Fruit fly (Drosophila melanogaster) whole organism, embryonic: ENCODE results near the gene Frmd5.

Source experiments
- Atf3 ChIP-seq: fragments of 200-800 bp; sonication (Bioruptor generic); optimal IDR thresholded peaks from 3 replicates; lab custom pipeline; 2016; ENCODE audit warnings: missing biosample characterization, missing genetic modification characterization
- Bdp1 ChIP-seq: fragments of 200-800 bp; sonication (Bioruptor generic); optimal IDR thresholded peaks from 3 replicates; lab custom pipeline; 2016; ENCODE audit warnings: missing biosample characterization, missing genetic modification characterization
- CG11085 ChIP-seq: fragments of 200-800 bp; sonication (Bioruptor generic); IDR thresholded peaks from 2 replicates; pipeline ENCODE4 v1.3.6; 2022; ENCODE audit warnings: missing biosample characterization, missing genetic modification characterization
- CG11247 ChIP-seq: fragments of 200-800 bp; sonication (Bioruptor generic); IDR thresholded peaks from 2 replicates; pipeline ENCODE4 v1.3.6; 2022; ENCODE audit warnings: missing biosample characterization, missing genetic modification characterization
- CG11456 ChIP-seq: fragments of 200-800 bp; sonication (Bioruptor generic); IDR thresholded peaks from 3 replicates; pipeline ENCODE4 v1.3.6; 2022; ENCODE audit warnings: missing biosample characterization, missing genetic modification characterization
- CG13424 ChIP-seq: fragments of 200-800 bp; sonication (Bioruptor generic); optimal IDR thresholded peaks from 2 replicates; lab custom pipeline; 2019; ENCODE audit warnings: missing biosample characterization, mild to moderate bottlenecking, missing genetic modification characterization, moderate library complexity
- CG13775 ChIP-seq: fragments of 200-800 bp; sonication (Bioruptor generic); optimal IDR thresholded peaks from 3 replicates; lab custom pipeline; 2017; ENCODE audit warnings: missing biosample characterization, mild to moderate bottlenecking, missing genetic modification characterization
- CG14860 ChIP-seq: fragments of 200-800 bp; sonication (Bioruptor generic); IDR thresholded peaks from 3 replicates; pipeline ENCODE4 v1.3.6; 2022; ENCODE audit warnings: missing biosample characterization, missing genetic modification characterization; ENCODE audit not compliant: partially characterized antibody
- CG15073 ChIP-seq: fragments of 200-800 bp; sonication (Bioruptor generic); optimal IDR thresholded peaks from 2 replicates; lab custom pipeline; 2016; ENCODE audit warnings: missing biosample characterization, missing genetic modification characterization
- CG18764 ChIP-seq: fragments of 200-800 bp; sonication (Bioruptor generic); optimal IDR thresholded peaks from 3 replicates; lab custom pipeline; 2016; ENCODE audit warnings: missing biosample characterization, missing genetic modification characterization
- CG2199 ChIP-seq: fragments of 200-800 bp; sonication (Bioruptor generic); IDR thresholded peaks from 3 replicates; pipeline ENCODE4 v1.3.6; 2022; ENCODE audit warnings: missing biosample characterization, missing genetic modification characterization
- CG2202 ChIP-seq: fragments of 200-800 bp; sonication (Bioruptor generic); optimal IDR thresholded peaks from 2 replicates; lab custom pipeline; 2018; ENCODE audit warnings: missing biosample characterization, mild to moderate bottlenecking, missing genetic modification characterization
- CG32767 ChIP-seq: fragments of 200-800 bp; sonication (Bioruptor generic); IDR thresholded peaks from 2 replicates; pipeline ENCODE4 v1.3.6; 2022; ENCODE audit warnings: missing biosample characterization, missing genetic modification characterization
- CG32772 ChIP-seq: fragments of 200-800 bp; sonication (Bioruptor generic); IDR thresholded peaks from 2 replicates; pipeline ENCODE4 v1.3.6; 2022; ENCODE audit warnings: missing biosample characterization, missing genetic modification characterization
- CG6813 ChIP-seq: fragments of 200-800 bp; sonication (Bioruptor generic); optimal IDR thresholded peaks from 2 replicates; lab custom pipeline; 2017; ENCODE audit warnings: missing biosample characterization, missing genetic modification characterization, mild to moderate bottlenecking, moderate library complexity, missing genetic modification reagents
- CG8765 ChIP-seq: fragments of 200-800 bp; sonication (Bioruptor generic); IDR thresholded peaks from 2 replicates; pipeline ENCODE4 v1.3.6; 2022; ENCODE audit warnings: missing biosample characterization, missing genetic modification characterization
- CTCF ChIP-seq: fragments of 200-800 bp; sonication (Bioruptor generic); optimal IDR thresholded peaks from 2 replicates; lab custom pipeline; 2017; ENCODE audit warnings: missing biosample characterization, mild to moderate bottlenecking, missing genetic modification characterization, moderate library complexity
- Dip3 ChIP-seq: fragments of 200-800 bp; sonication (Bioruptor generic); optimal IDR thresholded peaks from 3 replicates; lab custom pipeline; 2016; ENCODE audit warnings: missing biosample characterization, missing genetic modification characterization
- E2f1 ChIP-seq: fragments of 200-800 bp; sonication (Bioruptor generic); IDR thresholded peaks from 2 replicates; pipeline ENCODE4 v1.3.6; 2022; ENCODE audit warnings: missing biosample characterization, missing genetic modification characterization
- Gsc ChIP-seq: fragments of 200-800 bp; sonication (Bioruptor generic); IDR thresholded peaks from 2 replicates; pipeline ENCODE4 v1.3.6; 2022; ENCODE audit warnings: missing biosample characterization, missing genetic modification characterization
- Hand ChIP-seq: fragments of 200-800 bp; sonication (Bioruptor generic); optimal IDR thresholded peaks from 2 replicates; lab custom pipeline; 2017; ENCODE audit warnings: mild to moderate bottlenecking, missing biosample characterization, missing genetic modification reagents, missing genetic modification characterization
- Hmr ChIP-seq: fragments of 200-800 bp; sonication (Bioruptor generic); optimal IDR thresholded peaks from 3 replicates; lab custom pipeline; 2017; ENCODE audit warnings: mild to moderate bottlenecking, missing biosample characterization, missing genetic modification reagents, missing genetic modification characterization
- Hr51 ChIP-seq, 2 experiments: fragments of 200-800 bp; sonication (Bioruptor generic); optimal IDR thresholded peaks; 2 replicates in 1 of 2; 3 replicates in 1 of 2; lab custom pipeline; 2016 to 2018; ENCODE audit warnings: missing biosample characterization in 2 of 2, missing genetic modification characterization in 2 of 2, mild to moderate bottlenecking in 1 of 2, moderate library complexity in 1 of 2
- Hr78 ChIP-seq, 2 experiments: fragments of 200-800 bp in 1 of 2; fragments of >200 bp in 1 of 2; sonication (Bioruptor generic) in 1 of 2; optimal IDR thresholded peaks; 2 replicates each; lab custom pipeline; 2017 to 2019; ENCODE audit warnings: missing biosample characterization in 2 of 2, missing genetic modification characterization in 2 of 2, mild to moderate bottlenecking in 1 of 2, moderate library complexity in 1 of 2
- Kr ChIP-seq: fragments of 200-800 bp; sonication (Bioruptor generic); optimal IDR thresholded peaks from 2 replicates; lab custom pipeline; 2017; ENCODE audit warnings: missing biosample characterization, mild to moderate bottlenecking, missing genetic modification characterization
- Lhr ChIP-seq: fragments of 200-800 bp; sonication (Bioruptor generic); optimal IDR thresholded peaks from 3 replicates; lab custom pipeline; 2017; ENCODE audit warnings: mild to moderate bottlenecking, missing biosample characterization, missing genetic modification reagents, missing genetic modification characterization
- Mad ChIP-seq: fragments of 200-800 bp; sonication (Bioruptor generic); optimal IDR thresholded peaks from 2 replicates; lab custom pipeline; 2016; ENCODE audit warnings: missing biosample characterization, missing genetic modification characterization
- Neu2 ChIP-seq: fragments of 200-800 bp; sonication (Bioruptor generic); optimal IDR thresholded peaks from 3 replicates; lab custom pipeline; 2016; ENCODE audit warnings: missing biosample characterization, missing genetic modification characterization, borderline replicate concordance
- Nf-YA ChIP-seq: fragments of 200-800 bp; sonication (Bioruptor generic); IDR thresholded peaks from 2 replicates; pipeline ENCODE4 v1.3.6; 2022; ENCODE audit warnings: missing biosample characterization, missing genetic modification characterization
- Ptx1 ChIP-seq: fragments of 200-800 bp; sonication (Bioruptor generic); IDR thresholded peaks from 2 replicates; pipeline ENCODE4 v1.3.6; 2022; ENCODE audit warnings: missing biosample characterization, missing genetic modification characterization
- Sry-β ChIP-seq: fragments of 200-800 bp; sonication (Bioruptor generic); optimal IDR thresholded peaks from 2 replicates; lab custom pipeline; 2018; ENCODE audit warnings: missing biosample characterization, mild to moderate bottlenecking, missing genetic modification characterization, moderate library complexity
- bcd ChIP-seq: fragments of 200-800 bp; sonication (Bioruptor generic); optimal IDR thresholded peaks from 2 replicates; lab custom pipeline; 2017; ENCODE audit warnings: missing biosample characterization, mild to moderate bottlenecking, missing genetic modification characterization
- bsh ChIP-seq, 2 experiments: fragments of 200-800 bp; sonication (Bioruptor generic); optimal IDR thresholded peaks; 2 replicates each; lab custom pipeline; 2017 to 2018; ENCODE audit warnings: mild to moderate bottlenecking in 2 of 2, missing biosample characterization in 2 of 2, missing genetic modification characterization in 2 of 2, moderate library complexity in 1 of 2
- corto ChIP-seq: fragments of 200-800 bp; sonication (Bioruptor generic); optimal IDR thresholded peaks from 2 replicates; lab custom pipeline; 2016; ENCODE audit warnings: missing biosample characterization, mild to moderate bottlenecking, missing genetic modification characterization, moderate library complexity
- cwo ChIP-seq: fragments of 200-800 bp; sonication (Bioruptor generic); optimal IDR thresholded peaks from 3 replicates; lab custom pipeline; 2017; ENCODE audit warnings: missing biosample characterization, missing genetic modification characterization, mild to moderate bottlenecking, moderate library complexity, missing genetic modification reagents
- da ChIP-seq: fragments of 200-800 bp; sonication (Bioruptor generic); optimal IDR thresholded peaks from 2 replicates; lab custom pipeline; 2016; ENCODE audit warnings: missing biosample characterization, missing genetic modification characterization
- exex ChIP-seq: fragments of 200-800 bp; sonication (Bioruptor generic); optimal IDR thresholded peaks from 4 replicates; lab custom pipeline; 2018; ENCODE audit warnings: missing biosample characterization, mild to moderate bottlenecking, missing genetic modification characterization, moderate library complexity
- fru ChIP-seq: fragments of >200 bp; optimal IDR thresholded peaks from 2 replicates; lab custom pipeline; 2017
- grau ChIP-seq: fragments of 200-800 bp; optimal IDR thresholded peaks from 3 replicates; lab custom pipeline; 2019; ENCODE audit warnings: missing biosample characterization, mild to moderate bottlenecking, missing genetic modification characterization, moderate library complexity
- gt ChIP-seq: fragments of 200-800 bp; sonication (Bioruptor generic); IDR thresholded peaks from 2 replicates; pipeline ENCODE4 v1.3.6; 2022; ENCODE audit warnings: missing biosample characterization, missing genetic modification characterization
- hb ChIP-seq: fragments of 200-800 bp; sonication (Bioruptor generic); IDR thresholded peaks from 3 replicates; pipeline ENCODE4 v1.3.6; 2022; ENCODE audit warnings: missing biosample characterization, missing genetic modification characterization; ENCODE audit not compliant: partially characterized antibody
- kay ChIP-seq: fragments of 200-800 bp; sonication (Bioruptor generic); optimal IDR thresholded peaks from 2 replicates; lab custom pipeline; 2016; ENCODE audit warnings: missing biosample characterization, missing genetic modification characterization
- onecut ChIP-seq: fragments of 200-800 bp; sonication (Bioruptor generic); IDR thresholded peaks from 2 replicates; pipeline ENCODE4 v1.3.6; 2022; ENCODE audit warnings: missing biosample characterization, missing genetic modification characterization
- org-1 ChIP-seq: fragments of 200-800 bp; sonication (Bioruptor generic); optimal IDR thresholded peaks from 2 replicates; lab custom pipeline; 2017; ENCODE audit warnings: missing biosample characterization, missing genetic modification characterization
- p53 ChIP-seq: fragments of 200-800 bp; sonication (Bioruptor generic); optimal IDR thresholded peaks from 2 replicates; lab custom pipeline; 2016; ENCODE audit warnings: missing biosample characterization, missing genetic modification characterization
- salm ChIP-seq: fragments of 200-800 bp; sonication (Bioruptor generic); optimal IDR thresholded peaks from 2 replicates; lab custom pipeline; 2018; ENCODE audit warnings: missing biosample characterization, mild to moderate bottlenecking, missing genetic modification characterization
- slou ChIP-seq: fragments of 200-800 bp; sonication (Bioruptor generic); optimal IDR thresholded peaks from 3 replicates; lab custom pipeline; 2016; ENCODE audit warnings: missing biosample characterization, missing genetic modification characterization
- sna ChIP-seq: fragments of 200-800 bp; sonication (Bioruptor generic); IDR thresholded peaks from 2 replicates; pipeline ENCODE4 v1.3.6; 2022; ENCODE audit warnings: missing biosample characterization, missing genetic modification characterization; ENCODE audit not compliant: partially characterized antibody
- ttk ChIP-seq: fragments of 200-800 bp; sonication (Bioruptor generic); IDR thresholded peaks from 2 replicates; pipeline ENCODE4 v2.1.2; 2022; ENCODE audit warnings: missing biosample characterization, missing genetic modification characterization
- unc-4 ChIP-seq: fragments of 200-800 bp; sonication (Bioruptor generic); IDR thresholded peaks from 2 replicates; pipeline ENCODE4 v1.3.6; 2022; ENCODE audit warnings: missing biosample characterization, missing genetic modification characterization; ENCODE audit not compliant: partially characterized antibody
- wek ChIP-seq: fragments of 200-800 bp; sonication (Bioruptor generic); optimal IDR thresholded peaks from 3 replicates; lab custom pipeline; 2018; ENCODE audit warnings: missing biosample characterization, mild to moderate bottlenecking, missing genetic modification characterization, moderate library complexity
- yki ChIP-seq: fragments of >200 bp; optimal IDR thresholded peaks from 3 replicates; lab custom pipeline; 2018

Frmd5 gene

dm6 chr2L:10303786-10304185 lies 40.5 kb upstream of the Frmd5 start, which contains the start of gene nmd (continued):
- TF ChIP-seq cwo (GFP tag; lab: Kevin White, UChicago) = no peak
- TF ChIP-seq CG8765 (GFP tag; lab: Robert Waterston, UW) = no peak
- TF ChIP-seq CG11247 (GFP tag; lab: Robert Waterston, UW) = no peak
- TF ChIP-seq Atf3 (GFP tag; lab: Kevin White, UChicago) = no peak
- no peak for TF ChIP-seq hb
- peak in 1 of 2 experiments; percentile 24 for TF ChIP-seq Hr51 (GFP tag; optimal IDR thresholded peaks at IDR 0.05; lab: Kevin White, UChicago)
- TF ChIP-seq CG18764 = no peak
- TF ChIP-seq wek (GFP tag; lab: Kevin White, UChicago) = no peak
- no peak for TF ChIP-seq CG11085 (GFP tag; lab: Robert Waterston, UW)
- peak; percentile 36 for TF ChIP-seq p53
- TF ChIP-seq Bdp1 (GFP tag; lab: Kevin White, UChicago) = no peak
- peak; percentile 32 for TF ChIP-seq Hmr (GFP tag; lab: Kevin White, UChicago)
- TF ChIP-seq Neu2 = no peak
- TF ChIP-seq CG13424 (tag; lab: Kevin White, UChicago) = no peak
- no peak for TF ChIP-seq Hr78 (GFP tag; optimal IDR thresholded peaks at IDR 0.05; lab: Kevin White, UChicago)
- peak; percentile 62 for TF ChIP-seq Lhr (GFP tag; lab: Kevin White, UChicago)
- TF ChIP-seq CG2199 (GFP tag; lab: Robert Waterston, UW) = no peak
- TF ChIP-seq Dip3 (GFP tag; lab: Kevin White, UChicago) = no peak
- TF ChIP-seq kay (GFP tag; lab: Kevin White, UChicago) = no peak
- no peak for TF ChIP-seq exex (tag; lab: Kevin White, UChicago)
- no peak for TF ChIP-seq CG2202 (tag; lab: Kevin White, UChicago)
- TF ChIP-seq onecut = peak; percentile 32; the same call in 1 of the 2 replicates
- no peak for TF ChIP-seq bcd (GFP tag; lab: Kevin White, UChicago)
- TF ChIP-seq CTCF (GFP tag; lab: Kevin White, UChicago) = no peak
- TF ChIP-seq Hand = no peak
- TF ChIP-seq CG6813 (GFP tag; lab: Kevin White, UChicago) = no peak
- TF ChIP-seq CG13775 (GFP tag; lab: Kevin White, UChicago) = no peak
- TF ChIP-seq yki (lab: Kevin White, UChicago) = no peak
- no peak for TF ChIP-seq CG11456 (GFP tag; lab: Robert Waterston, UW)
- no peak for TF ChIP-seq sna (GFP tag; lab: Robert Waterston, UW)
- TF ChIP-seq da = no peak
- no peak for TF ChIP-seq E2f1 (GFP tag; lab: Robert Waterston, UW)
- TF ChIP-seq unc-4 (GFP tag; lab: Robert Waterston, UW) = peak; percentile 30; the same call in 1 of the 2 replicates
- TF ChIP-seq gt (GFP tag; lab: Robert Waterston, UW) = no peak
- TF ChIP-seq Gsc (GFP tag; lab: Robert Waterston, UW) = no peak
- no peak for TF ChIP-seq slou (GFP tag; lab: Kevin White, UChicago)
- peak; percentile 6 for TF ChIP-seq grau (tag; lab: Kevin White, UChicago)
- TF ChIP-seq Ptx1 (GFP tag; lab: Robert Waterston, UW) = 0 out of 2 replicates have a peak, but pooled peaks have one; percentile 13
- TF ChIP-seq CG14860 (GFP tag; lab: Robert Waterston, UW) = no peak
- no peak for TF ChIP-seq bsh (GFP tag; optimal IDR thresholded peaks at IDR 0.05; lab: Kevin White, UChicago)
- TF ChIP-seq ttk = no peak
- no peak for TF ChIP-seq fru (lab: Kevin White, UChicago)
- no peak for TF ChIP-seq Sry-β (GFP tag; lab: Kevin White, UChicago)
- TF ChIP-seq salm (tag; lab: Kevin White, UChicago) = no peak
- TF ChIP-seq CG15073 = no peak
- TF ChIP-seq Nf-YA = no peak
- TF ChIP-seq Kr = no peak
- no peak for TF ChIP-seq CG32767 (GFP tag; lab: Robert Waterston, UW)
- TF ChIP-seq CG32772 (GFP tag; lab: Robert Waterston, UW) = no peak
- no peak for TF ChIP-seq Mad (GFP tag; lab: Kevin White, UChicago)
- TF ChIP-seq org-1 (GFP tag; lab: Kevin White, UChicago) = no peak
- no peak for TF ChIP-seq corto
